Worm (Caenorhabditis elegans) whole organism, L4 larva: ENCODE measurements around the gene C07A9.9.
A peak's percentile ranks its signal among the peaks of the same experiment; 100 is the strongest.

Experiments used
- daf-19 ChIP-seq: fragments of 200-800 bp; sonication (Bioruptor generic); conservative IDR thresholded peaks from 2 replicates; pipeline ENCODE4 v1.3.6; 2022; ENCODE audit warnings: missing genetic modification characterization, missing compliant biosample characterization
- unc-62 ChIP-seq, 3 experiments: fragments of 150-350 bp in 1 of 3; sonication (generic microtip); optimal IDR thresholded peaks in 2 of 3; peaks in 1 of 3; 1 replicate in 1 of 3; 2 replicates in 2 of 3; lab custom pipeline; 2014 to 2017; ENCODE audit warnings: missing biosample characterization in 3 of 3, missing genetic modification characterization in 3 of 3, missing genetic modification reagents in 3 of 3, missing genotype in 1 of 3
- vab-7 ChIP-seq: fragments of 200-800 bp; sonication (Bioruptor generic); IDR thresholded peaks from 2 replicates; pipeline ENCODE4 v1.3.6; 2022; ENCODE audit warnings: missing genetic modification reagents, missing genetic modification characterization, missing compliant biosample characterization

ce11 chrIII:9703747-9704605 is 36.5 kb upstream of the C07A9.9 start:
- TF ChIP-seq unc-62 (GFP tag; optimal IDR thresholded peaks at IDR 0.05 in 1 of 2; lab: Kevin White, UChicago) (peak in 1 of 2 experiments; percentile 94), unc-62 (tag; optimal IDR thresholded peaks at IDR 0.05; lab: Kevin White, UChicago) (no peak), vab-7 (no peak), daf-19 (GFP tag; lab: Robert Waterston, UW) (no peak)
